Worm (Caenorhabditis elegans): ENCODE results near the gene nep-13.

ce11 chrII:3332039-3332438 lies 49.6 kb downstream of the nep-13 start, which contains the start of gene irld-27:
- TF ChIP-seq nhr-237 (tag; optimal IDR thresholded peaks at IDR 0.05) (no peak), blmp-1 (tag; optimal IDR thresholded peaks at IDR 0.05; ENCODE audit: insufficient read depth) (no peak), skn-1 (tag; optimal IDR thresholded peaks at IDR 0.05) (no peak), unc-62 (GFP tag; optimal IDR thresholded peaks at IDR 0.05) (no peak), lin-39 (tag; optimal IDR thresholded peaks at IDR 0.05) (no peak), dmd-4 (tag; optimal IDR thresholded peaks at IDR 0.05) (no peak), nhr-77 (tag; optimal IDR thresholded peaks at IDR 0.05) (no peak), lsy-2 (tag; optimal IDR thresholded peaks at IDR 0.05) (no peak), fos-1 (tag; optimal IDR thresholded peaks at IDR 0.05) (no peak), snpc-4 (tag; optimal IDR thresholded peaks at IDR 0.05) (no peak), Y55F3AM.14 (GFP tag; optimal IDR thresholded peaks at IDR 0.05) (no peak), ceh-82 (tag; optimal IDR thresholded peaks at IDR 0.05) (no peak), nhr-12 (tag; optimal IDR thresholded peaks at IDR 0.05) (no peak), elt-1 (tag; optimal IDR thresholded peaks at IDR 0.05) (no peak)

Data from whole organism, L2 larva.